Fruit fly (Drosophila melanogaster) ovary, adult (tissue): ENCODE results near the gene htt.

Experiments used
- CG17801 ChIP-seq: fragments of 200-800 bp; optimal IDR thresholded peaks from 2 replicates; lab custom pipeline; 2019; ENCODE audit warnings: missing biosample characterization, mild to moderate bottlenecking, missing genetic modification characterization, moderate library complexity; ENCODE audit not compliant: partially characterized antibody

Gene htt

DNA sequence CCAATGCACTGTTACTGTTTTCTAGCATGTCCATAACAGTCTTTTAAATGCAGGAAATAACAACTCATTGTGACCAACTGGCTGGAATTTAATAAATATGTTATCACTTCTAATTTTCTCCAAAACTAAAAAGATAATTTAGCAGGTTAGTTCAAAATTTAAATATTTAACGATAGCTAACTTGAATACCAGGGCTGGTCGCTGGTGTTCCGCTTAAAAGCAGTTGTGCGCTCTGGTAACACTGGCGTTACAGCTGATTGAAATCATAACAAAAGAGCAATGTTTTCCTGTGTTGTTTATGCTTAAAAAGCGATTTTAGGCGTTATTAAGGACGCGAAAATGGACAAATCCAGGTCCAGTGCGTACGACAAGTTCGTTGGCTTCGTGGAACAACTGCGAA is at the start of gene htt:
Gene htt (plus strand): TSS at position 250 of the 400 bp plus-strand sequence.
- no peak for TF ChIP-seq CG17801 (GFP tag; lab: Kevin White, UChicago)

DNA sequence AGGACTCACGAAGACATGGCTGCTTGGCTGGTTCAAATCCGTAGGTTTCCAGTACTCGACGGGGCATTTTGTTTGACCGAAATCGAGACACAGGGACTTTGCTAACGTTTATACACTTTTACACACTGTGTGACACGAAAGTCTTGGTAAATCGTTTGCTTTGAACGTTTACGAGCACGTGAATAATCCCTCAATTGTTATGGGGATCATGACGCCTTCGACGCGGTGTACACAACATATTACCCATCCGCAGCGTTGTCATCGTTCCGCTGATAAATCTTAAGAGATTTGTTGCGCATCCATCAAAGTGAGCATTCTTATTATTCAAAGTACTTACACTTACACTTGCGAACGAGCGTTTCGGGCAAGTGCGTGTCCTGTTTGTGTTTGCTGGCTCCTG is 45.7 kb upstream of the htt start, which contains the start of gene CG31050:
Gene CG31050 (minus strand): TSS at position 101 of the 400 bp plus-strand sequence.
- TF ChIP-seq CG17801 (GFP tag; lab: Kevin White, UChicago) = no peak

DNA sequence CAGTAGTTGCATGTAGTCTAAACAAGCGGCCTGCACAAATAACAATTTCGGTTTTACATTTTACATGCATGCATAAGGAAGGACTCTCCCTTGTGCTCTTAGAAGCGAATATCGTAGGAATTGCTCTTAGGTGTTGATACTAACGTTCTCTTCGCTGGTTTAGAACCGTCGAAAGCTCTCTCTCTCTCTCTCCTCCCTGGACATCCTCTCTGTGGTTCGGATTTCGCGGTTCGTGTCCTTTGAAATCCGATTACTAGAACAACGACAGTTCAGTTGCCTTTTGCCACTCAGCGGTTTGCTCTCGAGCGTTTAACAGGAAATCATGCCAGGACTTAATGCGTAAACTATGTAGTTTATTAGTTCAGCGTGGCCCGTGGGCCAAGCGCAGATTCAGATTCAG is 41.4 kb upstream of the htt start:
- TF ChIP-seq CG17801 (GFP tag; lab: Kevin White, UChicago) = no peak

DNA sequence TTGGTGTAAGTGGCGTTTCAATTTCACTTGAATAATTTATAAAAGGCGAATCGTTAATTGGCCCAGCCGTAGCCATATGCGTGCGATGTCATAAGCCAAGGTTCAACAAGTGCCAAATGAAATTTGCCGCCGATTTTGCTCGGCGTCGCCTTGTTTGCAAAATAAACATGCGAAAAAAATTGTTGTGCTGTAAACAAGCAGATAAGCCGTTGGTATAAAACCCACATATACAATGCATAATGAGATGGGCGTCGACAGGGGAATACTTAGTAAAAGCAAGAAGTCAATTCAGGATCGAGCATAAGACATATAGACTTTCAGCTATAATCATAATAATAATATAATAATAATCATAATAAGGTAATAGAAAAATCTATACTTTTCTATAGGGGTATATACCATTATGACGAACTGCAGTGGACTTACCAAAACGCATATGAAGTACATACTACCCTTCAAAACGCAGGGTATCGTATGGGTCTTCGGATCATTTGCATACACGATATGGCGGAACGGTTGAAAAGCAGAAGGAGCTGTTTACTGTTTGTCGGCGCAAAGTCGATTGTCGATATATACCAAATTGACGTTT is 39.8 kb upstream of the htt start:
- TF ChIP-seq CG17801 (GFP tag; lab: Kevin White, UChicago) = no peak

DNA sequence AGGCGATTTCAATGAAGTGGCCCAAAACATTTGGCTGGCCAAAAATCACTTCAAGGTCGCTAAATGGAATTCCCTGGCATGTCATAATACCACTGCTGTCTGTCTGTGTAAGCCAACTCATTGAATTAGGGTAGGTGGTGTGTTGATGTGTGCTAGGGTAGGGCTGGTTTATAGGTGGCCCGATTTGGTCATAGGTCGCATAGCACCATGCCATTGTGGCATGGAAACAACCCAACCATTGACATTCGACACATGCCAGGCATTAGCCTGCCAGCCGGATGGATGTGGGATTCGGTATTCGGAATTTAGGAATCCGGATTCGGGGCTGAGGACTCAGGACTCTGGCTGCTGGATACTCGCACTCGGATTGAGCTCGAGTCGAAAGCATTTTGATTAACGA is 33.1 kb upstream of the htt start:
- no peak for TF ChIP-seq CG17801 (GFP tag; lab: Kevin White, UChicago)

DNA sequence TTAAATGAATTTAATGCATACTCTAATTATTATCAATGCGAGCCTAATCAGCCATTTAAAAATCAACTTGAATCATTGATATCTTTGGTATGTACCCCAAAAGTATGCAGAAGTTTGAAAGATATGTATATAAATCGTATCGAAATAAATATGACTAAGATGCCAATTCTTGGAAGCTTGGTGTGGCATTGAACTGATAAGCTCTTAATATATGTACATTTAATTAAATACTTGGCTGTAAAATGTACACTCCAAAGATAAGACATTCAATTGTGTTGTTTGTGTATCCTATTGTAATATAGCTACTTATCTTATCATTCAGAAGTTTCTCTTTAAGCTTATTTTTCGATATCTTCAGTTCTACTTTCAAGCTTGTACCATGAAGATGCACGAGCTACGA is 27.2 kb upstream of the htt start, which contains the start of gene CG33346:
Gene CG33346 (plus strand): TSS at position 380 of the 400 bp plus-strand sequence.
- TF ChIP-seq CG17801 (GFP tag; lab: Kevin White, UChicago) = no peak

DNA sequence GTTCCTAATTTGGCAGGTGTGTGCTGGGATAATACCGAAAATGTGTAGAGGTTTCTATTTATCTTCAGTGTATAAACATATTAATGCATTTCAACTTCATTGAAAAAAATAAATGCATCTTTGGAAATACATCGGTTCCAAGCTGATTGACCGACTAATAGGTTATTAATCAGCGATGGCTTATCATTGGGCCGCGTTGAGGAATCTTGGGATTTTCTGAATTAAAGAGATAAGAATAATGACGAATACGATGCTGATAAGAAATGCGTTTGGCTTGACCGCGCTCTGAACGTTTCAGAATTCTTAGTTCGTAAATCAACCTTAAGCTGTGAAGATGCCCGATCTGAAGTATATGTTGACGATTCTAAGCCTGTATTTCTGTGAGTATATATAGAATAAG is 25.6 kb upstream of the htt start, which contains the start of gene Sid:
Gene Sid (plus strand): TSS at position 301 of the 400 bp plus-strand sequence.
- TF ChIP-seq CG17801 (GFP tag; lab: Kevin White, UChicago) = no peak

DNA sequence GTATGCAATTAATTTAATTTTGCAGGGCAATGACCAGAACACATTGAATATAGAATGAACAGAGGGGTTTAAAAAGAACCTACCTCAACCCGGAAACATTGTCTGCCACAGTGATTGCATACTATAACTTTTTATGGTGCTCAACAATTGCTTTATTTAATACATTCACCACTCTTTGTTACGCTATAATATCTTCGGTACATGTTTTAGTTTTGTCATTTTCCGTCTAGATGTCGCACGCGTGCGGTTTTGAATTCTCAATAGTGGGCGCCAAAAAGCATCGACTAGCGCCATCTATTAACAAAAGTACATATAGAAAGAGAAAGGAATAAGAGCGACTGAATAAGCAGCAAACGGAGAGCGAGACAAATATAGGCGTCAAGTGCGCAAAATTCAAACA is 23.9 kb upstream of the htt start:
- peak; percentile 10 for TF ChIP-seq CG17801 (GFP tag; lab: Kevin White, UChicago)

DNA sequence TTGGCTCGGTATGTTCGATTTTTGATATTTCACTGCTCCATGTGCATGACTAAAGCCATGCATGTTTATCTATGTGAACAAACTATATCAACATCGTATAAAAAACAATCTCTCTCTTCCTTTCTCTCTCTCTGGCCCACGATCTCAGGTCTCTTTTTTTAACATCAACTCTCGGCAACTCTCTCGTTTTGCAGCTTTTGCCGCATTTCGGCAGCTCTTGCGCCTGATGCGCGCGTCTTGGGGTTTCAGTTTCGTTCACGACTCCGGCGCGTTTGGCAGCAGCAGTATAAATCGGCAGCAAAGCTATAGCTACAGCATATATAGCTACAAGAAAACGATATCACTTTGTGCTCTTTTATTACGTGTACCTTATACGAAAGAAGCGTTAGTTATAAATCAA is 21.3 kb upstream of the htt start, which contains the start of gene snu:
Gene snu (plus strand): TSS at position 254 of the 400 bp plus-strand sequence.
- no peak for TF ChIP-seq CG17801 (GFP tag; lab: Kevin White, UChicago)

DNA sequence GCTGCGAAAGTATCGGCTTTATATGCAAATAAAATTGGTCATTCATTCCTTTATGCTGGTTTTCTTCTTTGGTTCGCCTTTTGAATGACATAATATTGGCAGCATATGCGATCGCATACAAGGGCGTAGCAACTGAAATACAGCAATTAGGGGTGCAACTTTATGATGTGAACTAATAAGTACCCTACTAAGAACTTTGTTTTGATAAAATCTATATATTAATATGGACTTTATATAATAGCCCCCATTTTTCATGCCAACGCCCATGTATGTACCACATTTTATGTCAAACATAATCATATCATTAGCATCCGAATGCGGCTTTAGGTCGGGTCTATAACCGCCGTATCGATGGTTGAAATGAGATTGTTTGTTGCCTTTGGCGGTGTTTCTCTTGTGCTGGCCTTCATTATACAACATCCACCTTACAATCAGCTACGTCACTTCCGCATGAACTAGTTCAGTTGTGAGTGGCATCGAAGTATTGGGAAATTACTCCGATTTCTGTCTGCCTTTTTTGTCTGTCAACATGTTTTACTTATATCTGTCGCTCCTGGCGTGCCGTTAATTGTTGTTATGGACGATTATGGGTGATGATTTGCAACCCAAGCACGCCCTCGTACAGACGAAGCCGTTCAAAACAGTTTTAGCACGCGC is 19.0 kb upstream of the htt start:
- TF ChIP-seq CG17801 (GFP tag; lab: Kevin White, UChicago) = no peak

DNA sequence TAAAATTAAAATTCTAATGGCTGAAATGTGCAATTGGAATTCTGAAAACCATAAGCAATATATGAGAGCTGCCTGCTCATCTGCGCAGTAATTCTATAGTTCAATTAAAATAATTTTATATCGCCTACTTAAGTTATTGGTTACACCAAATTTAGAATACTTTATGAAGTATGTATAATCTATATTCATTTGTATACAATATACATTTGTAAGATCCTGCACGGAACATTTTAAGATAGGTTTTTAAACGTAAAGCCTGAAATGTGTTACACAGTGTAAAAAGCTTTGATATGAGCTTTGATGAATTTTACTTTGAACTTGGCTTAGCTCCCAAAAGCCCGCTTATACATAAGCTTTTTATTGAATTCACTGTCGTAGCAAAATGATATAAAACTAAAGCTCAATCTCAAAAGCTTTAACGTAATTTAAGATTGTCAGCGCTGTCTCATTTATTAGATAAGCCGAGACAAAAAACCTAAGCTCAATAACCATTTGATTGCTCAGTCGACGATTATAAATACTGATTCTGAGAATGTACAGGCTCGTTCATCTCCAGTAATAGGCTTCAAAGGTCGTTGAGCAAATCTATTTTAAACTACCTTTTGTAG is 18.4 kb upstream of the htt start:
- TF ChIP-seq CG17801 (GFP tag; lab: Kevin White, UChicago) = no peak

DNA sequence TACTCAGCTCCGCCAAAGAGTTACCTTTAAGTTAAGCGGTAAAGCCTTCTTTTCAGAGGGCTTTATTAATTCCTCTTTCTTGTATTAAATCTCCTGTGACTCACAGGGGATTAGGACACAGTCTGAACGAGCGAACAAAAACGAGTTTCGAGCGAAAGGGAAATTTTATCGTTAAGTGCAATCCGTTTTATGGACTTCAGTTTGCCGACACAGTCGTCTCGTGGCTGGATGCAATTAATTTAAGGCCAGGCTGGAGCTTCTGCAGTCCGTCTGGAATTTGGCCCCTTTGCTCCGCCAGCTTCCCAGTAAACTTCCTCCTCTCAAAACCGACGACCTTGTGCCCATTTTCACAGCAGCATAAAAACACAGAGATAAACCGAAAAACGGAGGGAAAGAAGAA is 16.5 kb upstream of the htt start:
- no peak for TF ChIP-seq CG17801 (GFP tag; lab: Kevin White, UChicago)

DNA sequence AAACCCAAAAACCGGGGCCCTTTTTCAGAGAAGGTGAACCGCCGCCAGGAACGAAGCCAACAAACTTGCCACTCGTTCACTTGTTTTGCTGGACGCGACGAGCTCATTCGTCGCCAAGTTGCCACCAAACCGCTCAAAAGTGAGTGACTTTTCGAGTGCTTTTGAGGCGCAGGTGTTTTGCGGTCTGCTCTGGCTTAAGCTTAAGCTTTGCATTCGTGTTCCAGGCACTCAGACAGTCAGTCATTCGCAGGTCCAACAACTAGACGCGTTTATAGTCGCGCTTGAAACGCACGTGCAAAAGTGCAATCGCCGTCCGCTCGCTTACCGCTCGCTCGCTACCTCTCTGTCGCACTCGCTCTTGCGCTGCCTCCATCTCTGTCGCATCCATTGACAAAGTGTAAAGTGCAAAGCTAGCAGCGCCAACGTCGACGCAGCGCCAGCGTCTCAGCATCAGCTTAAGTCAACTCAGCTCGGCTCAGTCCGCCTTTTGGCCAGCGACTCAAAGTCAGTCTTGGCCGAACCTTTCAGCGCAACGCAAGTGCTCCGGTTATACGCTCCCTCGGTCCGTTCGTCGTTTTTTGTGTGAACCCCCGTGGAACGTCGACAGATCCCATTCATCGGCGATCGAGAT is 14.1 kb upstream of the htt start:
- TF ChIP-seq CG17801 (GFP tag; lab: Kevin White, UChicago) = no peak

DNA sequence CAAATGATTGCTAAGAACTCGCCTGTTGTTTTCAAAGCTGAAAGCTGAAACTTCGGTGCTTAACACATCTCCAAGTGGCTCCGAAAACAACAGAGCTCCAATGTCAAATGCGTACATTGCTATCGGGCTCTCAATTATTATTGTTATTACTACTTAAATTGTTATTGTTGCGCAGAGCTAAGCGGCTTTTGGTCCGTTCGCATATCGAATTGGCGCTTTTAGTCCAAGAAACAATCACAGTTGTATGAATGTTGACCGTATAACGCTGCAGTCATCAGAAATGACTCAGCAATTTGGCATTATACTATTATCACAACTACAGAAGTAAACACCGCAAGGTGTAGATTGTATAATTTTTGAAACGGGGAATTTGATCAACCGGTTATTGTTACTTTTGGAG is 10.5 kb upstream of the htt start:
- no peak for TF ChIP-seq CG17801 (GFP tag; lab: Kevin White, UChicago)

DNA sequence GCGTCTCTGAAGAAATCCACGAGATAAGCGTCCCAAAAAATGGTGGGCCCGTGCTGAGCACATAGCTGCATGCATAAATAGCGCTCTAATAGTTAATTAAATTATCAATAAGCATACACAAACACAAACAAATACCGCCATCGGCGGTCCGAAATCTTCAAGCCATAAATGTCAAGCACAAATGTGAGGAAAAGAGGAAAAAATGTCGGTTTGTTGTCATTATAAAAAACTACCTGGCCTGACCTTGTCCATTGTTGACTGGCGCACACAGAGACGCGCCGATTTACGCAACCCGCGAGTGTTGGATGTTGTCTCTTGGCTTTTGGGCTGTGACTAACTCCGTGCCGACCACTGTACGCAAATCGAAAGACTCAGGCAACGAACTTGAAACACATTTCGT is 8.1 kb upstream of the htt start:
- TF ChIP-seq CG17801 (GFP tag; lab: Kevin White, UChicago) = no peak
